Fruit fly (Drosophila melanogaster): ENCODE measurements around the gene CG3061.

The CG3061 gene

DNA sequence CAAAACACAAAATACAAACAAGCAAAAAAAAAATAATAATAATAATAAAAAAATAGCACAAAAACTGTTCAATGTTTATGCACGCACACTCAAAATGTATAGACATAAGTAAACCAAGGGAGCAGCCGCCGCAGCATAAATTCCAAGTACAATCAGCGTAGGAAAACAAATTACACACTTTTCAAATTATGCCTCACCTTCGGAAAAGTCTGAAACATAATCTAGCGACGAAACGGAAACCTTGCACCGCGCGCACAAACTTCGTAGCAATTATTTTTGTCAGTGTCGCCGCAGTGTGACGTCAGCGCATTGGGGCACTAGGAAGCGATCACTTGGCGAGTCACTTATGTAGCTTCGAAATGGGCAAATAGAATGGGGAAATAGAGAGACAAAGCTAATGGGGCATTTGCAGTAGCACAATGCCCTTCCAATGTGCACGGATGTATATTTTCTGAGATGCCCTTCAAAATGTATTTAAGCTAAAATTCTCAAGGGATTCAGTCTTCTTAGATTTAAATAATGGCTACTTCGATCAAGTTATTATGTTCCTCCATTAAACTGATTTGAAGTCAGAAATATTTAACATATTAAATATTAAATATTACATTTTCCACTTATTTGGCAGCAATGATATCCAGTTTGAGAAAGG lies 15.3 kb upstream of the CG3061 start (continued):
- TF ChIP-seq Rx (GFP tag; IDR thresholded peaks at IDR 0.05), result 0 out of 2 replicates have a peak, but pooled peaks have one; percentile 37
- no peak for TF ChIP-seq CG10431 (GFP tag; optimal IDR thresholded peaks at IDR 0.05)
- no peak for TF ChIP-seq Spps (tag; optimal IDR thresholded peaks at IDR 0.05)
- TF ChIP-seq chinmo (GFP tag; IDR thresholded peaks at IDR 0.05; ENCODE audit: partially characterized antibody), result 0 out of 4 replicates have a peak, but pooled peaks have one; percentile 55
- TF ChIP-seq da (GFP tag; optimal IDR thresholded peaks at IDR 0.05), result no peak
- TF ChIP-seq pros (GFP tag; optimal IDR thresholded peaks at IDR 0.05), result no peak
- TF ChIP-seq CG14965 (GFP tag; optimal IDR thresholded peaks at IDR 0.05; ENCODE audit: borderline replicate concordance), result no peak
- TF ChIP-seq dysf (GFP tag; IDR thresholded peaks at IDR 0.05), result peak; percentile 71
- TF ChIP-seq Meics (GFP tag; optimal IDR thresholded peaks at IDR 0.05), result peak; percentile 58
- TF ChIP-seq CG12769 (tag; optimal IDR thresholded peaks at IDR 0.05), result peak; percentile 73
- TF ChIP-seq Bteb2 (GFP tag; optimal IDR thresholded peaks at IDR 0.05), result no peak
- TF ChIP-seq Sin3A (optimal IDR thresholded peaks at IDR 0.05), result no peak
- no peak for TF ChIP-seq emc (GFP tag; optimal IDR thresholded peaks at IDR 0.05)
- TF ChIP-seq Bdp1 (GFP tag; optimal IDR thresholded peaks at IDR 0.05), result peak; percentile 20
- TF ChIP-seq CG7839 (tag; optimal IDR thresholded peaks at IDR 0.05), result peak; percentile 67
- no peak for TF ChIP-seq ash1 (GFP tag; optimal IDR thresholded peaks at IDR 0.05)
- peak; percentile 67 for TF ChIP-seq CG34422 (GFP tag; IDR thresholded peaks at IDR 0.05)
- no peak for TF ChIP-seq CG16815 (GFP tag; optimal IDR thresholded peaks at IDR 0.05)
- TF ChIP-seq CG1602 (GFP tag; optimal IDR thresholded peaks at IDR 0.05), result no peak
- TF ChIP-seq CG15011 (GFP tag; optimal IDR thresholded peaks at IDR 0.05), result peak; percentile 19
- TF ChIP-seq CG12155 (GFP tag; optimal IDR thresholded peaks at IDR 0.05), result peak; percentile 37
- TF ChIP-seq CG3065 (GFP tag; optimal IDR thresholded peaks at IDR 0.05), result peak; percentile 16
- TF ChIP-seq CG1529 (GFP tag; optimal IDR thresholded peaks at IDR 0.05), result no peak
- TF ChIP-seq Xbp1 (GFP tag; optimal IDR thresholded peaks at IDR 0.05), result peak; percentile 64
- no peak for TF ChIP-seq klu (GFP tag; IDR thresholded peaks at IDR 0.05)
- no peak for TF ChIP-seq inv (GFP tag; IDR thresholded peaks at IDR 0.05; ENCODE audit: partially characterized antibody)
- no peak for TF ChIP-seq Stat92E (GFP tag; optimal IDR thresholded peaks at IDR 0.05)
- no peak for TF ChIP-seq knrl (GFP tag; IDR thresholded peaks at IDR 0.05; ENCODE audit: partially characterized antibody)
- no peak for TF ChIP-seq pan (optimal IDR thresholded peaks at IDR 0.05)
- peak in 1 of 2 experiments; percentile 69 for TF ChIP-seq pan (GFP tag; optimal IDR thresholded peaks at IDR 0.05 in 1 of 2, IDR thresholded peaks at IDR 0.05 in 1 of 2)
- peak; percentile 23 for TF ChIP-seq mam (GFP tag; optimal IDR thresholded peaks at IDR 0.05)
- TF ChIP-seq CG2116 (GFP tag; optimal IDR thresholded peaks at IDR 0.05), result peak; percentile 0
- peak; percentile 50 for TF ChIP-seq NfI (GFP tag; optimal IDR thresholded peaks at IDR 0.05)
- TF ChIP-seq Neu2 (GFP tag; optimal IDR thresholded peaks at IDR 0.05; ENCODE audit: borderline replicate concordance), result no peak
- TF ChIP-seq CG4424 (GFP tag; optimal IDR thresholded peaks at IDR 0.05), result peak; percentile 64
- TF ChIP-seq CG14441 (GFP tag; IDR thresholded peaks at IDR 0.05), result peak; percentile 81
- TF ChIP-seq maf-S (GFP tag; optimal IDR thresholded peaks at IDR 0.05), result no peak
- peak; percentile 45 for TF ChIP-seq phol (tag; optimal IDR thresholded peaks at IDR 0.05)
- TF ChIP-seq bbx (GFP tag; IDR thresholded peaks at IDR 0.05; ENCODE audit: partially characterized antibody), result no peak
- TF ChIP-seq Mrtf (GFP tag; IDR thresholded peaks at IDR 0.05), result peak; percentile 54; the same call in 1 of the 3 replicates
- peak; percentile 54; the same call in 1 of the 4 replicates for TF ChIP-seq Gug (GFP tag; IDR thresholded peaks at IDR 0.05)
- TF ChIP-seq CG10543 (GFP tag; optimal IDR thresholded peaks at IDR 0.05), result peak; percentile 80
- TF ChIP-seq CG42726 (GFP tag; IDR thresholded peaks at IDR 0.05; ENCODE audit: partially characterized antibody), result no peak
- TF ChIP-seq gfzf (GFP tag; optimal IDR thresholded peaks at IDR 0.05), result no peak
- no peak for TF ChIP-seq dan (GFP tag; IDR thresholded peaks at IDR 0.05)
- no peak for TF ChIP-seq Dip2 (GFP tag; IDR thresholded peaks at IDR 0.05)
- TF ChIP-seq NK7.1 (GFP tag; optimal IDR thresholded peaks at IDR 0.05), result no peak
- peak; percentile 70 for TF ChIP-seq CG6813 (GFP tag; optimal IDR thresholded peaks at IDR 0.05)
- no peak for TF ChIP-seq CG1832 (GFP tag; optimal IDR thresholded peaks at IDR 0.05)
- no peak; the same call in 2 of the 3 replicates for TF ChIP-seq otp (GFP tag; IDR thresholded peaks at IDR 0.05)
